Worm (Caenorhabditis elegans) whole organism, early embryonic: ENCODE measurements around the gene ZK643.2.

Experiments used
- F13C5.2 ChIP-seq: sonication (generic microtip); optimal IDR thresholded peaks from 2 replicates; lab custom pipeline; 2017; ENCODE audit warnings: mild to moderate bottlenecking, missing genetic modification characterization, inconsistent platforms, missing compliant biosample characterization
- ama-1 ChIP-seq: fragments of 150-350 bp; optimal IDR thresholded peaks from 2 replicates; lab custom pipeline; 2014
- ceh-13 ChIP-seq: fragments of 200-800 bp; sonication (Bioruptor generic); optimal IDR thresholded peaks from 2 replicates; lab custom pipeline; 2018; ENCODE audit warnings: mild to moderate bottlenecking, missing genetic modification characterization, missing compliant biosample characterization
- flt-1 ChIP-seq: fragments of 200-800 bp; sonication (Bioruptor generic); IDR thresholded peaks from 2 replicates; pipeline ENCODE4 v1.3.6; 2022; ENCODE audit warnings: missing genetic modification characterization, missing compliant biosample characterization
- hmbx-1 ChIP-seq: sonication (generic microtip); optimal IDR thresholded peaks from 2 replicates; lab custom pipeline; 2016; ENCODE audit warnings: mild to moderate bottlenecking, missing genetic modification characterization, missing compliant biosample characterization
- hnd-1 ChIP-seq: sonication (generic microtip); optimal IDR thresholded peaks from 2 replicates; lab custom pipeline; 2016; ENCODE audit warnings: missing genetic modification characterization, missing compliant biosample characterization

DNA sequence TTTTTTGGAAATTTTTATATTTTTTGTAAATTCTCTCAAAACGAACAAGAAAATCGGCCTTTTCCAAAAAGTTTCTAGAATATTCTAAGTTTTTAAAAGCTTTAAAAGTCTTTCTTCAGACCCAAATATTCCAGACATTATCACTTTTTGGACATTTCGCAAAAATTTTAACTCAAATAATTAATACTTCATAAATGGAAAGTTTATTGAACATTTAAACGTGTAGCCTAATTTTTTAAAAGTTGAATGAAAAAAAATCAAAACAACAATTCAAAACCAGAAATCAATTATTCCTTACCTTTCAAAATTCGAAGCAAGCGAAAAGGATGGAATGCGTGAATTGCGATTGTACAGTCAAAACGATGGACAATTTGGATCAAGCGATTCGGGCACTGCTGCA is 36.6 kb upstream of the ZK643.2 start, which contains the start of gene ZK637.15:
- TF ChIP-seq flt-1 (GFP tag; lab: Robert Waterston, UW) (no peak), ama-1 (lab: Kevin White, UChicago) (no peak), ceh-13 (no peak), hmbx-1 (tag; lab: Kevin White, UChicago) (no peak), hnd-1 (no peak), F13C5.2 (tag; lab: Kevin White, UChicago) (no peak)
